Fruit fly (Drosophila melanogaster) whole organism, prepupa: ENCODE results near the gene Polr2I.
A peak's percentile ranks its signal among the peaks of the same experiment; 100 is the strongest.

Experiments
- Blimp-1 ChIP-seq: fragments of 200-800 bp; sonication (Bioruptor generic); optimal IDR thresholded peaks from 3 replicates; lab custom pipeline; 2017; ENCODE audit warnings: missing biosample characterization, missing genetic modification characterization, mild to moderate bottlenecking, moderate library complexity, missing genetic modification reagents
- CG10669 ChIP-seq: fragments of 200-800 bp; sonication (Bioruptor generic); optimal IDR thresholded peaks from 3 replicates; lab custom pipeline; 2018; ENCODE audit warnings: missing biosample characterization, mild to moderate bottlenecking, missing genetic modification characterization, moderate library complexity
- CG11294 ChIP-seq: fragments of 200-800 bp; sonication (Bioruptor generic); IDR thresholded peaks from 2 replicates; pipeline ENCODE4 v1.3.6; 2022; ENCODE audit warnings: missing biosample characterization, missing genetic modification characterization
- CG11762 ChIP-seq: fragments of 200-800 bp; sonication (Bioruptor generic); optimal IDR thresholded peaks from 3 replicates; lab custom pipeline; 2016; ENCODE audit warnings: missing biosample characterization, missing genetic modification characterization; ENCODE audit not compliant: insufficient read depth
- CG11902 ChIP-seq: fragments of 200-800 bp; sonication (Bioruptor generic); optimal IDR thresholded peaks from 3 replicates; lab custom pipeline; 2016; ENCODE audit warnings: missing biosample characterization, missing genetic modification characterization
- CG15336 ChIP-seq: fragments of 200-800 bp; sonication (Bioruptor generic); IDR thresholded peaks from 2 replicates; pipeline ENCODE4 v1.3.6; 2022; ENCODE audit warnings: missing biosample characterization, missing genetic modification characterization
- CG1621 ChIP-seq: fragments of 200-800 bp; sonication (Bioruptor generic); optimal IDR thresholded peaks from 3 replicates; lab custom pipeline; 2018; ENCODE audit warnings: missing biosample characterization, mild to moderate bottlenecking, missing genetic modification characterization
- CG16779 ChIP-seq: fragments of 200-800 bp; sonication (Bioruptor generic); optimal IDR thresholded peaks from 3 replicates; lab custom pipeline; 2017; ENCODE audit warnings: missing biosample characterization, mild to moderate bottlenecking, missing genetic modification characterization
- CG3032 ChIP-seq: fragments of 200-800 bp; optimal IDR thresholded peaks from 2 replicates; lab custom pipeline; 2019; ENCODE audit warnings: missing biosample characterization, mild to moderate bottlenecking, missing genetic modification characterization, moderate library complexity
- CG31627 ChIP-seq: fragments of 200-800 bp; sonication (Bioruptor generic); optimal IDR thresholded peaks from 3 replicates; lab custom pipeline; 2016; ENCODE audit warnings: missing biosample characterization, missing genetic modification characterization
- CG32006 ChIP-seq: fragments of 200-800 bp; sonication (Bioruptor generic); optimal IDR thresholded peaks from 3 replicates; lab custom pipeline; 2017; ENCODE audit warnings: missing biosample characterization, mild to moderate bottlenecking, missing genetic modification characterization
- CG34406 ChIP-seq: fragments of 200-800 bp; sonication (Bioruptor generic); optimal IDR thresholded peaks from 3 replicates; lab custom pipeline; 2016; ENCODE audit warnings: missing biosample characterization, missing genetic modification characterization
- CG3919 ChIP-seq: fragments of 200-800 bp; sonication (Bioruptor generic); optimal IDR thresholded peaks from 3 replicates; lab custom pipeline; 2016; ENCODE audit warnings: missing biosample characterization, missing genetic modification characterization
- CG4318 ChIP-seq: fragments of 200-800 bp; sonication (Bioruptor generic); optimal IDR thresholded peaks from 3 replicates; lab custom pipeline; 2017; ENCODE audit warnings: missing biosample characterization, mild to moderate bottlenecking, missing genetic modification characterization
- CG6163 ChIP-seq: fragments of 200-800 bp; sonication (Bioruptor generic); IDR thresholded peaks from 3 replicates; pipeline ENCODE4 v1.3.6; 2022; ENCODE audit warnings: missing biosample characterization, missing genetic modification characterization
- CG6276 ChIP-seq: fragments of 200-800 bp; sonication (Bioruptor generic); optimal IDR thresholded peaks from 2 replicates; lab custom pipeline; 2017; ENCODE audit warnings: missing biosample characterization, mild to moderate bottlenecking, missing genetic modification characterization
- CG6792 ChIP-seq: fragments of 200-800 bp; sonication (Bioruptor generic); optimal IDR thresholded peaks from 3 replicates; lab custom pipeline; 2016; ENCODE audit warnings: missing biosample characterization, missing genetic modification characterization
- CG6854 ChIP-seq: fragments of 200-800 bp; sonication (Bioruptor generic); optimal IDR thresholded peaks from 2 replicates; lab custom pipeline; 2017; ENCODE audit warnings: missing biosample characterization, mild to moderate bottlenecking, missing genetic modification characterization
- CG7368 ChIP-seq: fragments of 200-800 bp; sonication (Bioruptor generic); optimal IDR thresholded peaks from 3 replicates; lab custom pipeline; 2016; ENCODE audit warnings: missing biosample characterization, missing genetic modification characterization
- CG8119 ChIP-seq: fragments of 200-800 bp; sonication (Bioruptor generic); IDR thresholded peaks from 3 replicates; pipeline ENCODE4 v1.3.6; 2022; ENCODE audit warnings: missing biosample characterization, missing genetic modification characterization
- CG8632 ChIP-seq: fragments of 200-800 bp; sonication (Bioruptor generic); optimal IDR thresholded peaks from 3 replicates; lab custom pipeline; 2016; ENCODE audit warnings: missing biosample characterization, missing genetic modification characterization
- CG9139 ChIP-seq: fragments of 200-800 bp; sonication (Bioruptor generic); optimal IDR thresholded peaks from 3 replicates; lab custom pipeline; 2017; ENCODE audit warnings: missing biosample characterization, mild to moderate bottlenecking, missing genetic modification characterization
- Eip75B ChIP-seq: fragments of 200-800 bp; sonication (Bioruptor generic); optimal IDR thresholded peaks from 3 replicates; lab custom pipeline; 2016; ENCODE audit warnings: missing biosample characterization, missing genetic modification characterization
- Eip78C ChIP-seq: fragments of 200-800 bp; sonication (Bioruptor generic); peaks from one replicate; lab custom pipeline; 2016; ENCODE audit warnings: missing biosample characterization, missing genetic modification characterization
- Eip93F ChIP-seq: fragments of 200-800 bp; sonication (Bioruptor generic); optimal IDR thresholded peaks from 2 replicates; lab custom pipeline; 2016; ENCODE audit warnings: missing biosample characterization, mild to moderate bottlenecking, missing genetic modification characterization
- Ets21C ChIP-seq: fragments of 200-800 bp; sonication (Bioruptor generic); optimal IDR thresholded peaks from 3 replicates; lab custom pipeline; 2016; ENCODE audit warnings: missing biosample characterization, missing genetic modification characterization
- Ets96B ChIP-seq: fragments of 200-800 bp; optimal IDR thresholded peaks from 2 replicates; lab custom pipeline; 2019; ENCODE audit warnings: missing biosample characterization, mild to moderate bottlenecking, missing genetic modification characterization, moderate library complexity
- Gug ChIP-seq: fragments of 200-800 bp; sonication (Bioruptor generic); IDR thresholded peaks from 2 replicates; pipeline ENCODE4 v1.3.6; 2022; ENCODE audit warnings: missing biosample characterization, missing genetic modification characterization
- Hr38 ChIP-seq: sonication (Bioruptor generic); optimal IDR thresholded peaks from 2 replicates; lab custom pipeline; 2016; ENCODE audit warnings: missing biosample characterization, missing genetic modification characterization
- Hr4 ChIP-seq: fragments of 200-800 bp; sonication (Bioruptor generic); optimal IDR thresholded peaks from 3 replicates; lab custom pipeline; 2016; ENCODE audit warnings: missing biosample characterization, missing genetic modification characterization
- Lpt ChIP-seq: fragments of 200-800 bp; sonication (Bioruptor generic); optimal IDR thresholded peaks from 3 replicates; lab custom pipeline; 2016; ENCODE audit warnings: missing biosample characterization, missing genetic modification characterization
- Met ChIP-seq: fragments of 200-800 bp; sonication (Bioruptor generic); optimal IDR thresholded peaks from 3 replicates; lab custom pipeline; 2016; ENCODE audit warnings: missing biosample characterization, missing genetic modification characterization
- OdsH ChIP-seq: fragments of 200-800 bp; sonication (Bioruptor generic); optimal IDR thresholded peaks from 3 replicates; lab custom pipeline; 2016; ENCODE audit warnings: missing biosample characterization, missing genetic modification characterization
- Smox ChIP-seq: fragments of 200-800 bp; sonication (Bioruptor generic); optimal IDR thresholded peaks from 3 replicates; lab custom pipeline; 2016; ENCODE audit warnings: missing biosample characterization, missing genetic modification characterization
- Sox102F ChIP-seq: fragments of 200-800 bp; sonication (Bioruptor generic); optimal IDR thresholded peaks from 2 replicates; lab custom pipeline; 2016; ENCODE audit warnings: missing biosample characterization, mild to moderate bottlenecking, missing genetic modification characterization
- achi ChIP-seq: fragments of 200-800 bp; sonication (Bioruptor generic); optimal IDR thresholded peaks from 3 replicates; lab custom pipeline; 2016; ENCODE audit warnings: missing biosample characterization, missing genetic modification characterization
- acj6 ChIP-seq: fragments of 200-800 bp; sonication (Bioruptor generic); optimal IDR thresholded peaks from 3 replicates; lab custom pipeline; 2016; ENCODE audit warnings: missing biosample characterization, missing genetic modification characterization
- cyc ChIP-seq: fragments of 200-800 bp; sonication (Bioruptor generic); optimal IDR thresholded peaks from 3 replicates; lab custom pipeline; 2016; ENCODE audit warnings: missing biosample characterization, missing genetic modification characterization
- dac ChIP-seq: fragments of 200-800 bp; sonication (Bioruptor generic); optimal IDR thresholded peaks from 2 replicates; lab custom pipeline; 2017; ENCODE audit warnings: missing biosample characterization, mild to moderate bottlenecking, missing genetic modification characterization
- dsx ChIP-seq: fragments of 200-800 bp; optimal IDR thresholded peaks from 3 replicates; lab custom pipeline; 2019; ENCODE audit warnings: missing biosample characterization, mild to moderate bottlenecking, missing genetic modification characterization, moderate library complexity; ENCODE audit not compliant: poor library complexity, severe bottlenecking
- eg ChIP-seq: fragments of 200-800 bp; sonication (Bioruptor generic); IDR thresholded peaks from 3 replicates; pipeline ENCODE4 v1.3.6; 2022; ENCODE audit warnings: missing biosample characterization, missing genetic modification characterization
- esn ChIP-seq: fragments of 200-800 bp; sonication (Bioruptor generic); optimal IDR thresholded peaks from 2 replicates; lab custom pipeline; 2016; ENCODE audit warnings: missing biosample characterization, mild to moderate bottlenecking, missing genetic modification characterization, moderate library complexity
- fd59A ChIP-seq: fragments of 200-800 bp; sonication (Bioruptor generic); optimal IDR thresholded peaks from 2 replicates; lab custom pipeline; 2017; ENCODE audit warnings: missing biosample characterization, mild to moderate bottlenecking, missing genetic modification characterization, missing genetic modification reagents
- fd85E ChIP-seq: fragments of 200-800 bp; sonication (Bioruptor generic); optimal IDR thresholded peaks from 3 replicates; lab custom pipeline; 2016; ENCODE audit warnings: missing biosample characterization, missing genetic modification characterization
- fkh ChIP-seq: fragments of 200-800 bp; sonication (Bioruptor generic); optimal IDR thresholded peaks from 3 replicates; lab custom pipeline; 2017; ENCODE audit warnings: missing biosample characterization, mild to moderate bottlenecking, missing genetic modification characterization, moderate library complexity
- lz ChIP-seq: fragments of 200-800 bp; sonication (Bioruptor generic); optimal IDR thresholded peaks from 3 replicates; lab custom pipeline; 2016; ENCODE audit warnings: missing biosample characterization, missing genetic modification characterization
- net ChIP-seq: fragments of 200-800 bp; sonication (Bioruptor generic); optimal IDR thresholded peaks from 3 replicates; lab custom pipeline; 2016; ENCODE audit warnings: missing biosample characterization, missing genetic modification characterization
- pdm3 ChIP-seq: fragments of 200-800 bp; sonication (Bioruptor generic); optimal IDR thresholded peaks from 3 replicates; lab custom pipeline; 2016; ENCODE audit warnings: missing biosample characterization, missing genetic modification characterization
- salr ChIP-seq, 2 experiments: fragments of 200-800 bp; sonication (Bioruptor generic); optimal IDR thresholded peaks; 3 replicates each; lab custom pipeline; 2016 to 2018; ENCODE audit warnings: missing biosample characterization in 2 of 2, missing genetic modification characterization in 2 of 2, mild to moderate bottlenecking in 1 of 2
- spab ChIP-seq: fragments of 200-800 bp; sonication (Bioruptor generic); optimal IDR thresholded peaks from 2 replicates; lab custom pipeline; 2017; ENCODE audit warnings: missing biosample characterization, mild to moderate bottlenecking, missing genetic modification characterization, missing genetic modification reagents
- ss ChIP-seq, 2 experiments: fragments of 200-800 bp; sonication (Bioruptor generic); optimal IDR thresholded peaks; 2 replicates in 1 of 2; 3 replicates in 1 of 2; lab custom pipeline; 2017 to 2018; ENCODE audit warnings: mild to moderate bottlenecking in 2 of 2, missing biosample characterization in 2 of 2, missing genetic modification characterization in 2 of 2, moderate library complexity in 1 of 2
- svp ChIP-seq: fragments of 200-800 bp; sonication (Bioruptor generic); peaks from one replicate; lab custom pipeline; 2016; ENCODE audit warnings: missing biosample characterization, missing genetic modification characterization
- vri ChIP-seq: fragments of 200-800 bp; sonication (Bioruptor generic); optimal IDR thresholded peaks from 3 replicates; lab custom pipeline; 2016; ENCODE audit warnings: missing biosample characterization, mild to moderate bottlenecking, missing genetic modification characterization

The Polr2I gene

dm6 chr3R:14308801-14309217 lies at the start of gene Polr2I:
Gene Polr2I, plus strand, starts transcription at chr3R:14309089.
- TF ChIP-seq ss (GFP tag; optimal IDR thresholded peaks at IDR 0.05; lab: Kevin White, UChicago): no peak
- no peak for TF ChIP-seq Met (GFP tag; lab: Kevin White, UChicago)
- peak; percentile 45 for TF ChIP-seq Ets96B (tag; lab: Kevin White, UChicago)
- peak; percentile 37 for TF ChIP-seq cyc (GFP tag; lab: Kevin White, UChicago)
- no peak for TF ChIP-seq CG6854 (GFP tag; lab: Kevin White, UChicago)
- no peak for TF ChIP-seq CG16779 (tag; lab: Kevin White, UChicago)
- TF ChIP-seq CG6163 (GFP tag; lab: Robert Waterston, UW): no peak
- no peak for TF ChIP-seq Sox102F (GFP tag; lab: Kevin White, UChicago)
- no peak for TF ChIP-seq spab
- peak; percentile 68 for TF ChIP-seq fkh
- no peak for TF ChIP-seq CG10669 (GFP tag; lab: Kevin White, UChicago)
- TF ChIP-seq CG11902 (GFP tag; lab: Kevin White, UChicago): no peak
- TF ChIP-seq Hr38 (GFP tag; lab: Kevin White, UChicago): no peak
- TF ChIP-seq Smox: no peak
- TF ChIP-seq CG11762 (GFP tag; lab: Kevin White, UChicago): no peak
- peak; percentile 10; the same call in 1 of the 2 replicates for TF ChIP-seq CG15336
- no peak for TF ChIP-seq Ets21C (GFP tag; lab: Kevin White, UChicago)
- peak; percentile 26 for TF ChIP-seq CG8632 (GFP tag; lab: Kevin White, UChicago)
- TF ChIP-seq Eip93F (GFP tag; lab: Kevin White, UChicago): no peak
- peak; percentile 12 for TF ChIP-seq fd59A (GFP tag; lab: Kevin White, UChicago)
- no peak for TF ChIP-seq net (GFP tag; lab: Kevin White, UChicago)
- TF ChIP-seq achi (GFP tag; lab: Kevin White, UChicago): no peak
- TF ChIP-seq CG31627: peak; percentile 27
- TF ChIP-seq CG8119: no peak
- TF ChIP-seq Eip75B (GFP tag; lab: Kevin White, UChicago): no peak
- TF ChIP-seq Lpt (GFP tag; lab: Kevin White, UChicago): no peak
- TF ChIP-seq CG6276: no peak
- no peak for TF ChIP-seq vri (GFP tag; lab: Kevin White, UChicago)
- TF ChIP-seq salr (GFP tag; optimal IDR thresholded peaks at IDR 0.05; lab: Kevin White, UChicago): no peak
- TF ChIP-seq svp: no peak
- peak; percentile 15 for TF ChIP-seq CG6792
- TF ChIP-seq Gug (GFP tag; lab: Robert Waterston, UW): 0 out of 2 replicates have a peak, but pooled peaks have one; percentile 30
- TF ChIP-seq dac (GFP tag; lab: Kevin White, UChicago): no peak
- no peak for TF ChIP-seq CG4318 (GFP tag; lab: Kevin White, UChicago)
- no peak for TF ChIP-seq dsx
- no peak for TF ChIP-seq fd85E (GFP tag; lab: Kevin White, UChicago)
- TF ChIP-seq esn: peak; percentile 35
- TF ChIP-seq CG1621 (tag; lab: Kevin White, UChicago): no peak
- no peak for TF ChIP-seq Hr4 (GFP tag; lab: Kevin White, UChicago)
- no peak for TF ChIP-seq pdm3 (GFP tag; lab: Kevin White, UChicago)
- peak; percentile 58 for TF ChIP-seq Eip78C (GFP tag; lab: Kevin White, UChicago)
- peak; percentile 33 for TF ChIP-seq lz (GFP tag; lab: Kevin White, UChicago)
- TF ChIP-seq OdsH (GFP tag; lab: Kevin White, UChicago): no peak
- no peak for TF ChIP-seq CG7368
- no peak for TF ChIP-seq CG32006 (GFP tag; lab: Kevin White, UChicago)
- peak; percentile 56 for TF ChIP-seq CG3032 (tag; lab: Kevin White, UChicago)
- no peak for TF ChIP-seq acj6 (GFP tag; lab: Kevin White, UChicago)
- no peak for TF ChIP-seq CG11294 (GFP tag; lab: Robert Waterston, UW)
- peak; percentile 33 for TF ChIP-seq CG34406 (GFP tag; lab: Kevin White, UChicago)
- TF ChIP-seq CG3919 (GFP tag; lab: Kevin White, UChicago): no peak
- TF ChIP-seq Blimp-1 (GFP tag; lab: Kevin White, UChicago): no peak
- peak; percentile 32; the same call in 1 of the 3 replicates for TF ChIP-seq eg
- TF ChIP-seq CG9139 (GFP tag; lab: Kevin White, UChicago): no peak
